Worm (Caenorhabditis elegans): Measurements from ENCODE around the gene C28H8.7.

C28H8.7 gene

ce11 chrIII:5853240-5853639 is 33.6 kb downstream of the C28H8.7 start, which contains the start of gene ddx-23 (continued):
- TF ChIP-seq alr-1 (tag; optimal IDR thresholded peaks at IDR 0.05; ENCODE audit: borderline replicate concordance), result no peak
- no peak for TF ChIP-seq aha-1 (tag; optimal IDR thresholded peaks at IDR 0.05)
- TF ChIP-seq vab-15 (tag; optimal IDR thresholded peaks at IDR 0.05), result no peak
- no peak for TF ChIP-seq elt-3 (tag; optimal IDR thresholded peaks at IDR 0.05)
- peak; percentile 11 for TF ChIP-seq dsc-1 (tag; optimal IDR thresholded peaks at IDR 0.05)
- peak; percentile 29 for TF ChIP-seq mep-1 (tag; optimal IDR thresholded peaks at IDR 0.05)
- TF ChIP-seq efl-1 (optimal IDR thresholded peaks at IDR 0.05), result peak; percentile 24 to 71
- peak; percentile 80 to 97 for TF ChIP-seq efl-1 (GFP tag; optimal IDR thresholded peaks at IDR 0.05 in 1 of 2)
- no peak for TF ChIP-seq pax-3 (tag; optimal IDR thresholded peaks at IDR 0.05)
- TF ChIP-seq nhr-19 (GFP tag; conservative IDR thresholded peaks at IDR 0.05), result 0 out of 2 replicates have a peak, but pooled peaks have one; percentile 2
- peak; percentile 16 for TF ChIP-seq xbp-1 (tag; optimal IDR thresholded peaks at IDR 0.05)
- TF ChIP-seq fkh-8 (tag; optimal IDR thresholded peaks at IDR 0.05), result no peak
- TF ChIP-seq ceh-90 (tag; optimal IDR thresholded peaks at IDR 0.05), result no peak
- TF ChIP-seq lir-3 (tag; optimal IDR thresholded peaks at IDR 0.05; ENCODE audit: poor library complexity), result peak; percentile 1
- TF ChIP-seq unc-98 (GFP tag; IDR thresholded peaks at IDR 0.05), result no peak
- TF ChIP-seq pag-3 (tag; optimal IDR thresholded peaks at IDR 0.05; ENCODE audit: borderline replicate concordance, insufficient read depth), result no peak
- no peak for TF ChIP-seq Y116A8C.19 (tag; optimal IDR thresholded peaks at IDR 0.05; ENCODE audit: borderline replicate concordance)
- TF ChIP-seq C04F5.9 (tag; optimal IDR thresholded peaks at IDR 0.05), result no peak
- no peak for TF ChIP-seq ceh-63 (GFP tag; optimal IDR thresholded peaks at IDR 0.05)
- TF ChIP-seq nhr-47 (tag; optimal IDR thresholded peaks at IDR 0.05), result peak; percentile 55
- peak; percentile 12 for TF ChIP-seq swsn-7 (tag; optimal IDR thresholded peaks at IDR 0.05)
- TF ChIP-seq ztf-11 (tag; optimal IDR thresholded peaks at IDR 0.05), result peak in 1 of 2 experiments; percentile 46
- peak; percentile 10 for TF ChIP-seq lin-13 (GFP tag; optimal IDR thresholded peaks at IDR 0.05)
- no peak for TF ChIP-seq hpl-2 (GFP tag; optimal IDR thresholded peaks at IDR 0.05)
- no peak for TF ChIP-seq fkh-10 (GFP tag; optimal IDR thresholded peaks at IDR 0.05)
- no peak for TF ChIP-seq egl-27 (tag; optimal IDR thresholded peaks at IDR 0.05)
- no peak for TF ChIP-seq C34B4.2 (tag; optimal IDR thresholded peaks at IDR 0.05)
- peak; percentile 70 for TF ChIP-seq aly-2 (tag; optimal IDR thresholded peaks at IDR 0.05)
- no peak for TF ChIP-seq snpc-4 (tag; optimal IDR thresholded peaks at IDR 0.05)
- TF ChIP-seq jun-1 (tag; optimal IDR thresholded peaks at IDR 0.05), result no peak
- no peak for TF ChIP-seq lin-14 (GFP tag; optimal IDR thresholded peaks at IDR 0.05)
- TF ChIP-seq unc-30 (tag; optimal IDR thresholded peaks at IDR 0.05), result no peak
- TF ChIP-seq lin-15B (tag; optimal IDR thresholded peaks at IDR 0.05), result no peak
- TF ChIP-seq fkh-4 (tag; optimal IDR thresholded peaks at IDR 0.05; ENCODE audit: borderline replicate concordance), result no peak
- TF ChIP-seq skn-1 (tag; optimal IDR thresholded peaks at IDR 0.05), result no peak
- no peak for TF ChIP-seq nhr-77 (tag; optimal IDR thresholded peaks at IDR 0.05)
- TF ChIP-seq efl-3 (GFP tag; optimal IDR thresholded peaks at IDR 0.05), result no peak
- no peak for TF ChIP-seq isw-1 (GFP tag; IDR thresholded peaks at IDR 0.05)
- TF ChIP-seq nhr-90 (tag; optimal IDR thresholded peaks at IDR 0.05; ENCODE audit: poor library complexity), result no peak
- no peak for TF ChIP-seq tlp-1 (tag; optimal IDR thresholded peaks at IDR 0.05)
- no peak for TF ChIP-seq nhr-84 (tag; optimal IDR thresholded peaks at IDR 0.05)
- TF ChIP-seq rnt-1 (tag; optimal IDR thresholded peaks at IDR 0.05), result peak; percentile 9
- no peak for TF ChIP-seq ceh-82 (tag; optimal IDR thresholded peaks at IDR 0.05)
- peak; percentile 19 for TF ChIP-seq elt-2 (tag; optimal IDR thresholded peaks at IDR 0.05)
